Fruit fly (Drosophila melanogaster) whole organism, embryonic: Measurements from ENCODE around the gene Hs2st.

Experiments
- Antp ChIP-seq: fragments of 200-800 bp; sonication (Bioruptor generic); optimal IDR thresholded peaks from 3 replicates; lab custom pipeline; 2016; ENCODE audit warnings: missing biosample characterization, missing genetic modification characterization
- BtbVII ChIP-seq: fragments of 200-800 bp; sonication (Bioruptor generic); optimal IDR thresholded peaks from 3 replicates; lab custom pipeline; 2017; ENCODE audit warnings: missing biosample characterization, mild to moderate bottlenecking, missing genetic modification characterization
- CG10321 ChIP-seq: fragments of 200-800 bp; sonication (Bioruptor generic); IDR thresholded peaks from 2 replicates; pipeline ENCODE4 v1.3.6; 2022; ENCODE audit warnings: missing biosample characterization, missing genetic modification characterization
- CG10462 ChIP-seq: fragments of 200-800 bp; sonication (Bioruptor generic); optimal IDR thresholded peaks from 2 replicates; lab custom pipeline; 2016; ENCODE audit warnings: missing biosample characterization, missing genetic modification characterization
- CG11085 ChIP-seq: fragments of 200-800 bp; sonication (Bioruptor generic); IDR thresholded peaks from 2 replicates; pipeline ENCODE4 v1.3.6; 2022; ENCODE audit warnings: missing biosample characterization, missing genetic modification characterization
- CG12071 ChIP-seq: fragments of 200-800 bp; sonication (Bioruptor generic); optimal IDR thresholded peaks from 3 replicates; lab custom pipeline; 2018; ENCODE audit warnings: missing biosample characterization, mild to moderate bottlenecking, missing genetic modification characterization
- CG12104 ChIP-seq: fragments of 200-800 bp; sonication (Bioruptor generic); optimal IDR thresholded peaks from 3 replicates; lab custom pipeline; 2016; ENCODE audit warnings: missing biosample characterization, missing genetic modification characterization
- CG14667 ChIP-seq: fragments of 200-800 bp; sonication (Bioruptor generic); IDR thresholded peaks from 2 replicates; pipeline ENCODE4 v1.3.6; 2022; ENCODE audit warnings: missing biosample characterization, missing genetic modification characterization
- CG15696 ChIP-seq: fragments of 200-800 bp; sonication (Bioruptor generic); optimal IDR thresholded peaks from 2 replicates; lab custom pipeline; 2019; ENCODE audit warnings: missing biosample characterization, mild to moderate bottlenecking, missing genetic modification characterization, moderate library complexity
- CG16863 ChIP-seq: fragments of 200-800 bp; sonication (Bioruptor generic); optimal IDR thresholded peaks from 3 replicates; lab custom pipeline; 2016; ENCODE audit warnings: missing biosample characterization, missing genetic modification characterization
- CG17328 ChIP-seq: fragments of 200-800 bp; sonication (Bioruptor generic); IDR thresholded peaks from 2 replicates; pipeline ENCODE4 v1.3.6; 2022; ENCODE audit warnings: missing biosample characterization, missing genetic modification characterization
- CG30020 ChIP-seq: fragments of 200-800 bp; optimal IDR thresholded peaks from 2 replicates; lab custom pipeline; 2019; ENCODE audit warnings: missing biosample characterization, mild to moderate bottlenecking, missing genetic modification characterization, moderate library complexity
- CG32767 ChIP-seq: fragments of 200-800 bp; sonication (Bioruptor generic); IDR thresholded peaks from 2 replicates; pipeline ENCODE4 v1.3.6; 2022; ENCODE audit warnings: missing biosample characterization, missing genetic modification characterization
- CG32772 ChIP-seq: fragments of 200-800 bp; sonication (Bioruptor generic); IDR thresholded peaks from 2 replicates; pipeline ENCODE4 v1.3.6; 2022; ENCODE audit warnings: missing biosample characterization, missing genetic modification characterization
- CG34224 ChIP-seq: fragments of 200-800 bp; sonication (Bioruptor generic); IDR thresholded peaks from 3 replicates; pipeline ENCODE4 v1.3.6; 2022; ENCODE audit warnings: missing biosample characterization, missing genetic modification characterization; ENCODE audit not compliant: partially characterized antibody
- CG4617 ChIP-seq: fragments of 200-800 bp; sonication (Bioruptor generic); optimal IDR thresholded peaks from 3 replicates; lab custom pipeline; 2016; ENCODE audit warnings: missing biosample characterization, missing genetic modification characterization, borderline replicate concordance
- CG6654 ChIP-seq: fragments of 200-800 bp; sonication (Bioruptor generic); optimal IDR thresholded peaks from 2 replicates; lab custom pipeline; 2017; ENCODE audit warnings: missing biosample characterization, mild to moderate bottlenecking, missing genetic modification characterization
- CG8388 ChIP-seq: fragments of 200-800 bp; sonication (Bioruptor generic); optimal IDR thresholded peaks from 2 replicates; lab custom pipeline; 2019; ENCODE audit warnings: missing biosample characterization, mild to moderate bottlenecking, missing genetic modification characterization, moderate library complexity
- CG8478 ChIP-seq: fragments of >200 bp; optimal IDR thresholded peaks from 2 replicates; lab custom pipeline; 2018
- CG8765 ChIP-seq: fragments of 200-800 bp; sonication (Bioruptor generic); IDR thresholded peaks from 2 replicates; pipeline ENCODE4 v1.3.6; 2022; ENCODE audit warnings: missing biosample characterization, missing genetic modification characterization
- CG9437 ChIP-seq: fragments of 200-800 bp; sonication (Bioruptor generic); optimal IDR thresholded peaks from 2 replicates; lab custom pipeline; 2018; ENCODE audit warnings: missing biosample characterization, mild to moderate bottlenecking, missing genetic modification characterization
- Ets97D ChIP-seq: fragments of 200-800 bp; sonication (Bioruptor generic); optimal IDR thresholded peaks from 3 replicates; lab custom pipeline; 2016; ENCODE audit warnings: missing biosample characterization, missing genetic modification characterization
- HmgD ChIP-seq: fragments of 200-800 bp; sonication (Bioruptor generic); optimal IDR thresholded peaks from 3 replicates; lab custom pipeline; 2016; ENCODE audit warnings: missing biosample characterization, missing genetic modification characterization
- Oaz ChIP-seq: fragments of 200-800 bp; sonication (Bioruptor generic); IDR thresholded peaks from 2 replicates; pipeline ENCODE4 v1.3.6; 2022; ENCODE audit warnings: missing biosample characterization, missing genetic modification characterization
- Side ChIP-seq: fragments of 200-800 bp; sonication (Bioruptor generic); optimal IDR thresholded peaks from 2 replicates; lab custom pipeline; 2016; ENCODE audit warnings: missing biosample characterization, missing genetic modification characterization
- Ssrp ChIP-seq: fragments of 200-800 bp; sonication (Bioruptor generic); optimal IDR thresholded peaks from 2 replicates; lab custom pipeline; 2018; ENCODE audit warnings: missing biosample characterization, mild to moderate bottlenecking, missing genetic modification characterization, moderate library complexity
- Stat92E ChIP-seq, 3 experiments: fragments of >200 bp in 2 of 3; fragments of 200-800 bp in 1 of 3; sonication (Bioruptor generic) in 1 of 3; optimal IDR thresholded peaks; 2 replicates each; lab custom pipeline; 2017 to 2019; ENCODE audit warnings: missing biosample characterization in 3 of 3, missing genetic modification characterization in 3 of 3, mild to moderate bottlenecking in 1 of 3, moderate library complexity in 1 of 3
- Xrp1 ChIP-seq: fragments of 200-800 bp; sonication (Bioruptor generic); IDR thresholded peaks from 2 replicates; pipeline ENCODE4 v1.3.6; 2022; ENCODE audit warnings: missing biosample characterization, missing genetic modification characterization
- aop ChIP-seq: fragments of 200-800 bp; sonication (Bioruptor generic); IDR thresholded peaks from 2 replicates; pipeline ENCODE4 v1.3.6; 2022; ENCODE audit warnings: missing biosample characterization, missing genetic modification characterization
- ara ChIP-seq: fragments of 200-800 bp; sonication (Bioruptor generic); IDR thresholded peaks from 2 replicates; pipeline ENCODE4 v1.3.6; 2022; ENCODE audit warnings: missing biosample characterization, missing genetic modification characterization
- ato ChIP-seq: fragments of 200-800 bp; sonication (Bioruptor generic); IDR thresholded peaks from 2 replicates; pipeline ENCODE4 v1.3.6; 2022; ENCODE audit warnings: missing biosample characterization, missing genetic modification characterization; ENCODE audit not compliant: partially characterized antibody
- btn ChIP-seq: fragments of 200-800 bp; sonication (Bioruptor generic); optimal IDR thresholded peaks from 2 replicates; lab custom pipeline; 2016; ENCODE audit warnings: missing biosample characterization, missing genetic modification characterization
- chinmo ChIP-seq: fragments of 200-800 bp; sonication (Bioruptor generic); IDR thresholded peaks from 4 replicates; pipeline ENCODE4 v1.3.6; 2022; ENCODE audit warnings: missing biosample characterization, missing genetic modification characterization; ENCODE audit not compliant: partially characterized antibody
- dmrt11E ChIP-seq: fragments of 200-800 bp; sonication (Bioruptor generic); optimal IDR thresholded peaks from 3 replicates; lab custom pipeline; 2018; ENCODE audit warnings: missing biosample characterization, mild to moderate bottlenecking, missing genetic modification characterization, moderate library complexity
- esg ChIP-seq: fragments of 200-800 bp; sonication (Bioruptor generic); conservative IDR thresholded peaks from 2 replicates; pipeline ENCODE4 v1.3.6; 2022; ENCODE audit warnings: missing biosample characterization, missing genetic modification characterization
- eyg ChIP-seq: fragments of 200-800 bp; sonication (Bioruptor generic); optimal IDR thresholded peaks from 3 replicates; lab custom pipeline; 2016; ENCODE audit warnings: missing biosample characterization, missing genetic modification characterization
- gce ChIP-seq: fragments of 200-800 bp; sonication (Bioruptor generic); IDR thresholded peaks from 3 replicates; pipeline ENCODE4 v1.3.6; 2022; ENCODE audit warnings: missing biosample characterization, missing genetic modification characterization
- gfzf ChIP-seq: fragments of 200-800 bp; sonication (Bioruptor generic); optimal IDR thresholded peaks from 2 replicates; lab custom pipeline; 2016; ENCODE audit warnings: missing biosample characterization, mild to moderate bottlenecking, missing genetic modification characterization, moderate library complexity
- ham ChIP-seq: fragments of 200-800 bp; sonication (Bioruptor generic); IDR thresholded peaks from 2 replicates; pipeline ENCODE4 v1.3.6; 2022; ENCODE audit warnings: missing biosample characterization, missing genetic modification characterization
- hth ChIP-seq: fragments of >200 bp; optimal IDR thresholded peaks from 2 replicates; lab custom pipeline; 2017; ENCODE audit warnings: inconsistent platforms
- ken ChIP-seq: fragments of 200-800 bp; sonication (Bioruptor generic); IDR thresholded peaks from 3 replicates; pipeline ENCODE4 v1.3.6; 2022; ENCODE audit warnings: missing biosample characterization, missing genetic modification characterization
- nerfin-1 ChIP-seq: fragments of 200-800 bp; sonication (Bioruptor generic); optimal IDR thresholded peaks from 3 replicates; lab custom pipeline; 2019; ENCODE audit warnings: missing biosample characterization, mild to moderate bottlenecking, missing genetic modification characterization, moderate library complexity
- onecut ChIP-seq: fragments of 200-800 bp; sonication (Bioruptor generic); IDR thresholded peaks from 2 replicates; pipeline ENCODE4 v1.3.6; 2022; ENCODE audit warnings: missing biosample characterization, missing genetic modification characterization
- pros ChIP-seq: fragments of 200-800 bp; sonication (Bioruptor generic); optimal IDR thresholded peaks from 3 replicates; lab custom pipeline; 2019; ENCODE audit warnings: missing biosample characterization, mild to moderate bottlenecking, missing genetic modification characterization, moderate library complexity
- so ChIP-seq: fragments of 200-800 bp; sonication (Bioruptor generic); IDR thresholded peaks from 3 replicates; pipeline ENCODE4 v1.3.6; 2022; ENCODE audit warnings: missing biosample characterization, missing genetic modification characterization
- ssp ChIP-seq: fragments of 200-800 bp; sonication (Bioruptor generic); IDR thresholded peaks from 2 replicates; pipeline ENCODE4 v1.3.6; 2022; ENCODE audit warnings: missing biosample characterization, missing genetic modification characterization
- tna ChIP-seq: fragments of 200-800 bp; sonication (Bioruptor generic); IDR thresholded peaks from 2 replicates; pipeline ENCODE4 v1.3.6; 2022; ENCODE audit warnings: missing biosample characterization, missing genetic modification characterization; ENCODE audit not compliant: partially characterized antibody
- unc-4 ChIP-seq: fragments of 200-800 bp; sonication (Bioruptor generic); IDR thresholded peaks from 2 replicates; pipeline ENCODE4 v1.3.6; 2022; ENCODE audit warnings: missing biosample characterization, missing genetic modification characterization; ENCODE audit not compliant: partially characterized antibody
- yki ChIP-seq: fragments of >200 bp; optimal IDR thresholded peaks from 3 replicates; lab custom pipeline; 2018

Hs2st gene

DNA sequence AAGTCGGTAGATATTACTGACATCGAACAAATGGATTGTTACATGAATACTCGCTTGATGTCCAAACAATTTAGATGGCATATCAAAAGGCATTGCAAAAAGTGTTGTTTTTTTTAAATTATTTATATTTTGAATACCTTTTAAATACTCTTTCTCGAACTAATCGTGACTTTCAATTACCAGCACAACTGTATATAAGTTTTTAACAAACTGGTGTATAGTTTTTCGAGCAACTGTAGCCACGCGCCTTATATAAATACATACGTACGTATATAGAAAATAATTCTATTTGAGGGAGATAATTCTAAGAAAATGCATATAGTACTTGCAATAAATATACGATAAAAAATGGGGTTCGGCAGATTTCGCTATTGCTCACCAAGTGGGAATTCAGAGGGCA lies 4.3 kb downstream of the Hs2st start:
- TF ChIP-seq CG11085 (GFP tag; lab: Robert Waterston, UW) (no peak), dmrt11E (tag; lab: Kevin White, UChicago) (no peak), CG32767 (GFP tag; lab: Robert Waterston, UW) (no peak), CG8388 (GFP tag; lab: Kevin White, UChicago) (peak; percentile 93)

DNA sequence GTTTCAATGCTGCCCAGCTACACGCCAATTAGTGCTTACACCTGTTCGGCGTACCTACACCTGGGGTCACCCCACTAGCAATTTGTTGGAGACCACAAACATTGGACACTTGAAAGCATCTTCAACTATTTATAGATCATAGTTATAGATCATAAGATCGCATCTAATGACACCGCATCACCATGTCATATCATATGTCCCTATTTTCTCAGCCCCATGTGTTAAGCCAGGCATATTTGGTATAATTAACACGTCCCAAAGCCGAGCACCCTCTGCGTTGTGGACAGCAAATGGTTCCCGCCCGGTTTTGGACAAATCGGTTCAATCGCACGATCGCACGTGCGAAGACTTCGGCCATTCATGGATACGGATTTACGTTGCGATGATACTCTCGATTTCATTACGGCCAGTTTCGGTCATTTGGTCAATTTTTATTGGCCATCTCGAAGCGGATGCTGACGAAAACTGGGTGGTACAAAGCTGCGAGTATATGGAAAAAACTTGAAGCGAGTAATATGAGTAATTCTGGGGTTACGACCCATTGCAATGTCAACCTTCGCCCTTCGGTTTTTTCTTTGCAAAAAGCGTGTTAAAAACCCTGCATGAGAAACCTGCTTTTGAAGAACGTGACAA lies 4.8 kb downstream of the Hs2st start:
- TF ChIP-seq CG6654 (GFP tag; lab: Kevin White, UChicago), result peak; percentile 36
- TF ChIP-seq ken (GFP tag; lab: Robert Waterston, UW), result peak; percentile 92
- peak; percentile 89 for TF ChIP-seq CG16863 (GFP tag; lab: Kevin White, UChicago)
- peak; percentile 84 for TF ChIP-seq CG12071 (GFP tag; lab: Kevin White, UChicago)
- 0 out of 3 replicates have a peak, but pooled peaks have one; percentile 63 for TF ChIP-seq gce (GFP tag; lab: Robert Waterston, UW)
- TF ChIP-seq CG15696 (tag; lab: Kevin White, UChicago), result peak; percentile 9
- TF ChIP-seq unc-4 (GFP tag; lab: Robert Waterston, UW), result no peak
- TF ChIP-seq aop (GFP tag; lab: Robert Waterston, UW), result no peak
- peak; percentile 51 for TF ChIP-seq CG9437 (GFP tag; lab: Kevin White, UChicago)
- TF ChIP-seq Ssrp, result peak; percentile 88
- peak; percentile 46 for TF ChIP-seq BtbVII (GFP tag; lab: Kevin White, UChicago)
- TF ChIP-seq Side, result peak; percentile 64
- TF ChIP-seq ara, result peak; percentile 52; the same call in 1 of the 2 replicates
- TF ChIP-seq ham (GFP tag; lab: Robert Waterston, UW), result no peak
- TF ChIP-seq CG8478 (lab: Kevin White, UChicago), result no peak
- TF ChIP-seq eyg (GFP tag; lab: Kevin White, UChicago), result peak; percentile 60
- TF ChIP-seq CG8765 (GFP tag; lab: Robert Waterston, UW), result no peak
- 0 out of 4 replicates have a peak, but pooled peaks have one; percentile 73 for TF ChIP-seq chinmo
- peak; percentile 50; the same call in 1 of the 2 replicates for TF ChIP-seq ssp
- peak; percentile 80 for TF ChIP-seq Xrp1 (GFP tag; lab: Robert Waterston, UW)
- no peak for TF ChIP-seq CG4617 (GFP tag; lab: Kevin White, UChicago)
- peak; percentile 61 for TF ChIP-seq CG14667 (GFP tag; lab: Robert Waterston, UW)
- TF ChIP-seq CG34224 (GFP tag; lab: Robert Waterston, UW), result no peak
- peak in 1 of 3 experiments; percentile 8 for TF ChIP-seq Stat92E (GFP tag; optimal IDR thresholded peaks at IDR 0.05; lab: Kevin White, UChicago)
- TF ChIP-seq CG32772 (GFP tag; lab: Robert Waterston, UW), result peak; percentile 62
- peak; percentile 90 for TF ChIP-seq onecut
- TF ChIP-seq yki (lab: Kevin White, UChicago), result no peak
- no peak for TF ChIP-seq tna (GFP tag; lab: Robert Waterston, UW)
- TF ChIP-seq pros, result no peak
- peak; percentile 83 for TF ChIP-seq esg (GFP tag; lab: Robert Waterston, UW)
- peak; percentile 66 for TF ChIP-seq CG10462 (GFP tag; lab: Kevin White, UChicago)
- TF ChIP-seq Ets97D (GFP tag; lab: Kevin White, UChicago), result peak; percentile 8
- 0 out of 2 replicates have a peak, but pooled peaks have one; percentile 34 for TF ChIP-seq Oaz (GFP tag; lab: Robert Waterston, UW)
- TF ChIP-seq hth (lab: Kevin White, UChicago), result no peak
- peak; percentile 61 for TF ChIP-seq nerfin-1
- TF ChIP-seq ato, result no peak
- no peak for TF ChIP-seq CG12104 (GFP tag; lab: Kevin White, UChicago)
- TF ChIP-seq gfzf (GFP tag; lab: Kevin White, UChicago), result no peak
- peak; percentile 52 for TF ChIP-seq btn (GFP tag; lab: Kevin White, UChicago)
- TF ChIP-seq CG17328 (GFP tag; lab: Robert Waterston, UW), result peak; percentile 94
- TF ChIP-seq CG10321 (GFP tag; lab: Robert Waterston, UW), result peak; percentile 77
- peak; percentile 77 for TF ChIP-seq Antp
- TF ChIP-seq so (GFP tag; lab: Robert Waterston, UW), result peak; percentile 76
- TF ChIP-seq HmgD (GFP tag; lab: Kevin White, UChicago), result no peak
- peak; percentile 16 for TF ChIP-seq CG30020 (tag; lab: Kevin White, UChicago)
